2 fruit fly cellular contexts compared by ENCODE assay signal in genomic region chr3L:15771565-15771964, dm6.
A peak's percentile ranks its signal among the peaks of the same experiment; 100 is the strongest.
TF ChIP-seq lines count a peak whose summit lies in the region.

No protein-coding gene starts in this region.

- TF ChIP-seq CTCF in whole organism, embryonic (GFP tag; optimal IDR thresholded peaks at IDR 0.05; lab: Kevin White, UChicago): no peak

TF ChIP-seq in whole organism, embryonic, 481 proteins besides CTCF, POLR2A, EP300 and RAD21 (continues in another document):
- TF ChIP-seq CG6689 (GFP tag; IDR thresholded peaks at IDR 0.05; lab: Robert Waterston, UW): peak; percentile 34; the same call in 1 of the 2 replicates
- TF ChIP-seq CG4360 (GFP tag; IDR thresholded peaks at IDR 0.05; lab: Robert Waterston, UW): no peak
- no peak for TF ChIP-seq insv (GFP tag; optimal IDR thresholded peaks at IDR 0.05; lab: Kevin White, UChicago)
- no peak for TF ChIP-seq prd (optimal IDR thresholded peaks at IDR 0.05; lab: Kevin White, UChicago)
- TF ChIP-seq prd (GFP tag; IDR thresholded peaks at IDR 0.05; lab: Robert Waterston, UW): peak; percentile 39; the same call in 1 of the 3 replicates
- no peak; the same call in 1 of the 2 replicates for TF ChIP-seq sisA (GFP tag; IDR thresholded peaks at IDR 0.05; lab: Robert Waterston, UW)
- TF ChIP-seq sens-2 (GFP tag; IDR thresholded peaks at IDR 0.05; lab: Robert Waterston, UW): no peak
- TF ChIP-seq CG3838 (GFP tag; optimal IDR thresholded peaks at IDR 0.05; lab: Kevin White, UChicago): no peak
- no peak for TF ChIP-seq CG10274 (GFP tag; optimal IDR thresholded peaks at IDR 0.05; lab: Kevin White, UChicago)
- TF ChIP-seq CG1602 (GFP tag; optimal IDR thresholded peaks at IDR 0.05; lab: Kevin White, UChicago): no peak
- TF ChIP-seq zen (tag; optimal IDR thresholded peaks at IDR 0.05; lab: Kevin White, UChicago): no peak
- TF ChIP-seq lilli (GFP tag; optimal IDR thresholded peaks at IDR 0.05; lab: Kevin White, UChicago): no peak
- TF ChIP-seq Elba2 (GFP tag; optimal IDR thresholded peaks at IDR 0.05; lab: Kevin White, UChicago): no peak
- TF ChIP-seq CG34224 (GFP tag; IDR thresholded peaks at IDR 0.05; lab: Robert Waterston, UW; ENCODE audit: partially characterized antibody): no peak
- TF ChIP-seq Nf-YB (GFP tag; optimal IDR thresholded peaks at IDR 0.05; lab: Kevin White, UChicago): no peak
- no peak for TF ChIP-seq NC2β (GFP tag; optimal IDR thresholded peaks at IDR 0.05; lab: Kevin White, UChicago)
- TF ChIP-seq CG9817 (tag; optimal IDR thresholded peaks at IDR 0.05; lab: Kevin White, UChicago): no peak
- no peak for TF ChIP-seq unc-4 (GFP tag; IDR thresholded peaks at IDR 0.05; lab: Robert Waterston, UW; ENCODE audit: partially characterized antibody)
- TF ChIP-seq Med (GFP tag; lab: Kevin White, UChicago): peak; percentile 56
- TF ChIP-seq cg (GFP tag; optimal IDR thresholded peaks at IDR 0.05; lab: Kevin White, UChicago): no peak
- no peak for TF ChIP-seq Aef1 (GFP tag; IDR thresholded peaks at IDR 0.05; lab: Robert Waterston, UW)
- TF ChIP-seq row (GFP tag; IDR thresholded peaks at IDR 0.05; lab: Robert Waterston, UW): peak; percentile 50; the same call in 2 of the 3 replicates
- no peak for TF ChIP-seq fd64A (GFP tag; optimal IDR thresholded peaks at IDR 0.05; lab: Kevin White, UChicago)
- no peak for TF ChIP-seq ac (GFP tag; optimal IDR thresholded peaks at IDR 0.05; lab: Kevin White, UChicago)
- no peak for TF ChIP-seq Kr (GFP tag; optimal IDR thresholded peaks at IDR 0.05; lab: Kevin White, UChicago)
- TF ChIP-seq CG1529 (GFP tag; optimal IDR thresholded peaks at IDR 0.05; lab: Kevin White, UChicago): no peak
- TF ChIP-seq pros (GFP tag; optimal IDR thresholded peaks at IDR 0.05; lab: Kevin White, UChicago): no peak
- no peak for TF ChIP-seq CG7372 (GFP tag; IDR thresholded peaks at IDR 0.05; lab: Robert Waterston, UW)
- no peak for TF ChIP-seq dpn (GFP tag; optimal IDR thresholded peaks at IDR 0.05; lab: Kevin White, UChicago)
- TF ChIP-seq Hr51 (GFP tag; optimal IDR thresholded peaks at IDR 0.05; lab: Kevin White, UChicago): peak in 1 of 2 experiments; percentile 26
- no peak for TF ChIP-seq stc (GFP tag; IDR thresholded peaks at IDR 0.05; lab: Robert Waterston, UW)
- TF ChIP-seq Chrac-16 (GFP tag; optimal IDR thresholded peaks at IDR 0.05; lab: Kevin White, UChicago): no peak
- TF ChIP-seq CG17186 (GFP tag; optimal IDR thresholded peaks at IDR 0.05; lab: Kevin White, UChicago): no peak
- no peak for TF ChIP-seq Dip2 (GFP tag; IDR thresholded peaks at IDR 0.05; lab: Robert Waterston, UW)
- peak; percentile 11 for TF ChIP-seq CG7556 (GFP tag; optimal IDR thresholded peaks at IDR 0.05; lab: Kevin White, UChicago)
- TF ChIP-seq ewg (GFP tag; optimal IDR thresholded peaks at IDR 0.05; lab: Kevin White, UChicago): no peak
- no peak for TF ChIP-seq Usf (GFP tag; optimal IDR thresholded peaks at IDR 0.05; lab: Kevin White, UChicago)
- TF ChIP-seq NC2α (GFP tag; optimal IDR thresholded peaks at IDR 0.05; lab: Kevin White, UChicago): no peak
- TF ChIP-seq CG11247 (GFP tag; IDR thresholded peaks at IDR 0.05; lab: Robert Waterston, UW): no peak
- no peak for TF ChIP-seq run (tag; optimal IDR thresholded peaks at IDR 0.05; lab: Kevin White, UChicago)
- no peak for TF ChIP-seq CG14014 (GFP tag; IDR thresholded peaks at IDR 0.05; lab: Robert Waterston, UW)
- no peak for TF ChIP-seq wor (GFP tag; IDR thresholded peaks at IDR 0.05; lab: Robert Waterston, UW)
- peak; percentile 10 for TF ChIP-seq phol (tag; optimal IDR thresholded peaks at IDR 0.05; lab: Kevin White, UChicago)
- no peak for TF ChIP-seq CG34376 (GFP tag; optimal IDR thresholded peaks at IDR 0.05; lab: Kevin White, UChicago)
- TF ChIP-seq slbo (GFP tag; IDR thresholded peaks at IDR 0.05; lab: Robert Waterston, UW): peak; percentile 49; the same call in 1 of the 2 replicates
- TF ChIP-seq CG3065 (GFP tag; optimal IDR thresholded peaks at IDR 0.05; lab: Kevin White, UChicago): no peak
- TF ChIP-seq CG5245 (GFP tag; optimal IDR thresholded peaks at IDR 0.05; lab: Kevin White, UChicago): no peak
- TF ChIP-seq CG4328 (GFP tag; optimal IDR thresholded peaks at IDR 0.05; lab: Kevin White, UChicago): no peak

TF ChIP-seq in whole organism, prepupa, 60 proteins besides CTCF, POLR2A, EP300 and RAD21:
- TF ChIP-seq Gug (GFP tag; IDR thresholded peaks at IDR 0.05; lab: Robert Waterston, UW): no peak
- TF ChIP-seq Eip78C (GFP tag; lab: Kevin White, UChicago): peak; percentile 65
- TF ChIP-seq CG6808 (GFP tag; optimal IDR thresholded peaks at IDR 0.05; lab: Kevin White, UChicago): no peak
